Fruit fly (Drosophila melanogaster) whole organism, embryonic: Measurements from ENCODE around the gene Cerk.

Source experiments
- Adf1 ChIP-seq: fragments of 200-800 bp; sonication (Bioruptor generic); IDR thresholded peaks from 2 replicates; pipeline ENCODE4 v1.3.6; 2022; ENCODE audit warnings: missing biosample characterization, missing genetic modification characterization
- Asciz ChIP-seq: fragments of 200-800 bp; sonication (Bioruptor generic); optimal IDR thresholded peaks from 2 replicates; lab custom pipeline; 2017; ENCODE audit warnings: missing biosample characterization, mild to moderate bottlenecking, missing genetic modification characterization, missing genetic modification reagents
- CG11560 ChIP-seq: fragments of 200-800 bp; sonication (Bioruptor generic); IDR thresholded peaks from 3 replicates; pipeline ENCODE4 v1.3.6; 2022; ENCODE audit warnings: missing biosample characterization, missing genetic modification characterization
- CG12155 ChIP-seq: fragments of 200-800 bp; sonication (Bioruptor generic); optimal IDR thresholded peaks from 3 replicates; lab custom pipeline; 2016; ENCODE audit warnings: missing biosample characterization, missing genetic modification characterization
- CG12769 ChIP-seq: fragments of 200-800 bp; sonication (Bioruptor generic); optimal IDR thresholded peaks from 2 replicates; lab custom pipeline; 2019; ENCODE audit warnings: missing biosample characterization, mild to moderate bottlenecking, missing genetic modification characterization, moderate library complexity
- CG13424 ChIP-seq: fragments of 200-800 bp; sonication (Bioruptor generic); optimal IDR thresholded peaks from 2 replicates; lab custom pipeline; 2019; ENCODE audit warnings: missing biosample characterization, mild to moderate bottlenecking, missing genetic modification characterization, moderate library complexity
- CG17802 ChIP-seq: fragments of 200-800 bp; sonication (Bioruptor generic); optimal IDR thresholded peaks from 2 replicates; lab custom pipeline; 2018; ENCODE audit warnings: missing biosample characterization, mild to moderate bottlenecking, missing genetic modification characterization, moderate library complexity
- CG17829 ChIP-seq: fragments of 200-800 bp; optimal IDR thresholded peaks from 2 replicates; lab custom pipeline; 2019; ENCODE audit warnings: missing biosample characterization, mild to moderate bottlenecking, missing genetic modification characterization, moderate library complexity
- CG2116 ChIP-seq: fragments of 200-800 bp; sonication (Bioruptor generic); optimal IDR thresholded peaks from 3 replicates; lab custom pipeline; 2018; ENCODE audit warnings: missing biosample characterization, mild to moderate bottlenecking, missing genetic modification characterization
- CG2129 ChIP-seq: fragments of 200-800 bp; sonication (Bioruptor generic); IDR thresholded peaks from 2 replicates; pipeline ENCODE4 v1.3.6; 2022; ENCODE audit warnings: missing biosample characterization, missing genetic modification characterization; ENCODE audit not compliant: partially characterized antibody
- CG2678 ChIP-seq: fragments of 200-800 bp; sonication (Bioruptor generic); optimal IDR thresholded peaks from 3 replicates; lab custom pipeline; 2019; ENCODE audit warnings: missing biosample characterization, mild to moderate bottlenecking, missing genetic modification characterization, moderate library complexity
- CG31441 ChIP-seq: fragments of 200-800 bp; sonication (Bioruptor generic); IDR thresholded peaks from 2 replicates; pipeline ENCODE4 v1.3.6; 2022; ENCODE audit warnings: missing biosample characterization, missing genetic modification characterization
- CG4328 ChIP-seq: fragments of 200-800 bp; sonication (Bioruptor generic); optimal IDR thresholded peaks from 3 replicates; lab custom pipeline; 2017; ENCODE audit warnings: missing biosample characterization, missing genetic modification reagents, missing genetic modification characterization
- CG43689 ChIP-seq: fragments of 200-800 bp; sonication (Bioruptor generic); IDR thresholded peaks from 2 replicates; pipeline ENCODE4 v1.3.6; 2022; ENCODE audit warnings: missing biosample characterization, missing genetic modification characterization
- CG4404 ChIP-seq: fragments of 200-800 bp; sonication (Bioruptor generic); IDR thresholded peaks from 2 replicates; pipeline ENCODE4 v1.3.6; 2022; ENCODE audit warnings: missing biosample characterization, missing genetic modification characterization
- CG4854 ChIP-seq: fragments of 200-800 bp; sonication (Bioruptor generic); optimal IDR thresholded peaks from 2 replicates; lab custom pipeline; 2016; ENCODE audit warnings: missing biosample characterization, missing genetic modification characterization, inconsistent platforms
- CG6254 ChIP-seq: fragments of 200-800 bp; sonication (Bioruptor generic); optimal IDR thresholded peaks from 3 replicates; lab custom pipeline; 2017; ENCODE audit warnings: mild to moderate bottlenecking, missing biosample characterization, missing genetic modification reagents, missing genetic modification characterization
- CG7745 ChIP-seq: fragments of 200-800 bp; sonication (Bioruptor generic); optimal IDR thresholded peaks from 2 replicates; lab custom pipeline; 2018; ENCODE audit warnings: missing biosample characterization, mild to moderate bottlenecking, missing genetic modification characterization, moderate library complexity
- CG8359 ChIP-seq: fragments of 200-800 bp; sonication (Bioruptor generic); optimal IDR thresholded peaks from 2 replicates; lab custom pipeline; 2017; ENCODE audit warnings: missing biosample characterization, mild to moderate bottlenecking, missing genetic modification characterization, borderline replicate concordance
- CrebB ChIP-seq: fragments of 200-800 bp; sonication (Bioruptor generic); optimal IDR thresholded peaks from 3 replicates; lab custom pipeline; 2018; ENCODE audit warnings: missing biosample characterization, mild to moderate bottlenecking, missing genetic modification characterization
- Dad ChIP-seq: fragments of 200-800 bp; sonication (Bioruptor generic); optimal IDR thresholded peaks from 3 replicates; lab custom pipeline; 2016; ENCODE audit warnings: missing biosample characterization, missing genetic modification characterization
- Dip3 ChIP-seq: fragments of 200-800 bp; sonication (Bioruptor generic); optimal IDR thresholded peaks from 3 replicates; lab custom pipeline; 2016; ENCODE audit warnings: missing biosample characterization, missing genetic modification characterization
- Doc2 ChIP-seq: fragments of 200-800 bp; sonication (Bioruptor generic); IDR thresholded peaks from 2 replicates; pipeline ENCODE4 v1.3.6; 2022; ENCODE audit warnings: missing biosample characterization, missing genetic modification characterization
- HHEX ChIP-seq: fragments of 200-800 bp; sonication (Bioruptor generic); optimal IDR thresholded peaks from 3 replicates; lab custom pipeline; 2017; ENCODE audit warnings: missing biosample characterization, mild to moderate bottlenecking, missing genetic modification characterization, missing genetic modification reagents
- HLH4C ChIP-seq: fragments of 200-800 bp; sonication (Bioruptor generic); IDR thresholded peaks from 3 replicates; pipeline ENCODE4 v1.3.6; 2022; ENCODE audit warnings: missing biosample characterization, missing genetic modification characterization; ENCODE audit not compliant: partially characterized antibody
- Hr39 ChIP-seq: fragments of >200 bp; optimal IDR thresholded peaks from 2 replicates; lab custom pipeline; 2017
- Ptx1 ChIP-seq: fragments of 200-800 bp; sonication (Bioruptor generic); IDR thresholded peaks from 2 replicates; pipeline ENCODE4 v1.3.6; 2022; ENCODE audit warnings: missing biosample characterization, missing genetic modification characterization
- Spps ChIP-seq: fragments of 200-800 bp; sonication (Bioruptor generic); optimal IDR thresholded peaks from 2 replicates; lab custom pipeline; 2018; ENCODE audit warnings: missing biosample characterization, mild to moderate bottlenecking, missing genetic modification characterization
- Usf ChIP-seq: fragments of 200-800 bp; sonication (Bioruptor generic); optimal IDR thresholded peaks from 2 replicates; lab custom pipeline; 2017; ENCODE audit warnings: missing genotype, missing biosample characterization, missing genetic modification characterization
- ara ChIP-seq: fragments of 200-800 bp; sonication (Bioruptor generic); IDR thresholded peaks from 2 replicates; pipeline ENCODE4 v1.3.6; 2022; ENCODE audit warnings: missing biosample characterization, missing genetic modification characterization
- caup ChIP-seq: fragments of 200-800 bp; sonication (Bioruptor generic); optimal IDR thresholded peaks from 3 replicates; lab custom pipeline; 2017; ENCODE audit warnings: missing biosample characterization, mild to moderate bottlenecking, missing genetic modification characterization, moderate library complexity; ENCODE audit not compliant: severe bottlenecking
- chinmo ChIP-seq: fragments of 200-800 bp; sonication (Bioruptor generic); IDR thresholded peaks from 4 replicates; pipeline ENCODE4 v1.3.6; 2022; ENCODE audit warnings: missing biosample characterization, missing genetic modification characterization; ENCODE audit not compliant: partially characterized antibody
- chm ChIP-seq: fragments of 200-800 bp; sonication (Bioruptor generic); IDR thresholded peaks from 2 replicates; pipeline ENCODE4 v1.3.6; 2022; ENCODE audit warnings: missing biosample characterization, missing genetic modification characterization
- croc ChIP-seq: fragments of 200-800 bp; sonication (Bioruptor generic); conservative IDR thresholded peaks from 3 replicates; pipeline ENCODE4 v1.3.6; 2022; ENCODE audit warnings: missing biosample characterization, missing genetic modification characterization
- crp ChIP-seq, 2 experiments: fragments of 200-800 bp; sonication (Bioruptor generic); optimal IDR thresholded peaks; 2 replicates in 1 of 2; 3 replicates in 1 of 2; lab custom pipeline; 2017; ENCODE audit warnings: missing biosample characterization in 2 of 2, missing genetic modification characterization in 2 of 2, mild to moderate bottlenecking in 1 of 2, moderate library complexity in 1 of 2
- esg ChIP-seq: fragments of 200-800 bp; sonication (Bioruptor generic); conservative IDR thresholded peaks from 2 replicates; pipeline ENCODE4 v1.3.6; 2022; ENCODE audit warnings: missing biosample characterization, missing genetic modification characterization
- gt ChIP-seq: fragments of 200-800 bp; sonication (Bioruptor generic); IDR thresholded peaks from 2 replicates; pipeline ENCODE4 v1.3.6; 2022; ENCODE audit warnings: missing biosample characterization, missing genetic modification characterization
- jumu ChIP-seq: fragments of 200-800 bp; sonication (Bioruptor generic); optimal IDR thresholded peaks from 3 replicates; lab custom pipeline; 2016; ENCODE audit warnings: missing biosample characterization, missing genetic modification characterization
- kay ChIP-seq: fragments of 200-800 bp; sonication (Bioruptor generic); optimal IDR thresholded peaks from 2 replicates; lab custom pipeline; 2016; ENCODE audit warnings: missing biosample characterization, missing genetic modification characterization
- nau ChIP-seq: fragments of 200-800 bp; sonication (Bioruptor generic); optimal IDR thresholded peaks from 3 replicates; lab custom pipeline; 2017; ENCODE audit warnings: missing biosample characterization, mild to moderate bottlenecking, missing genetic modification characterization, missing genetic modification reagents
- pan ChIP-seq, 4 experiments: fragments of >200 bp in 3 of 4; fragments of 200-800 bp in 1 of 4; sonication (Bioruptor generic) in 1 of 4; optimal IDR thresholded peaks in 3 of 4; IDR thresholded peaks in 1 of 4; 2 replicates each; pipeline versions ENCODE4 v1.3.6 to Lab custom; 2017 to 2022; ENCODE audit warnings: missing biosample characterization in 2 of 4, missing genetic modification characterization in 2 of 4, mixed read lengths in 1 of 4
- pzg ChIP-seq: fragments of 200-800 bp; sonication (Bioruptor generic); optimal IDR thresholded peaks from 3 replicates; lab custom pipeline; 2018; ENCODE audit warnings: missing biosample characterization, mild to moderate bottlenecking, missing genetic modification characterization, moderate library complexity
- rib ChIP-seq: fragments of 200-800 bp; sonication (Bioruptor generic); IDR thresholded peaks from 2 replicates; pipeline ENCODE4 v1.3.6; 2022; ENCODE audit warnings: missing biosample characterization, missing genetic modification characterization
- row ChIP-seq: fragments of 200-800 bp; sonication (Bioruptor generic); IDR thresholded peaks from 3 replicates; pipeline ENCODE4 v1.3.6; 2022; ENCODE audit warnings: missing biosample characterization, missing genetic modification characterization
- slbo ChIP-seq: fragments of 200-800 bp; sonication (Bioruptor generic); IDR thresholded peaks from 2 replicates; pipeline ENCODE4 v1.3.6; 2022; ENCODE audit warnings: missing biosample characterization, missing genetic modification characterization
- tna ChIP-seq: fragments of 200-800 bp; sonication (Bioruptor generic); IDR thresholded peaks from 2 replicates; pipeline ENCODE4 v1.3.6; 2022; ENCODE audit warnings: missing biosample characterization, missing genetic modification characterization; ENCODE audit not compliant: partially characterized antibody
- ttk ChIP-seq: fragments of 200-800 bp; sonication (Bioruptor generic); IDR thresholded peaks from 2 replicates; pipeline ENCODE4 v2.1.2; 2022; ENCODE audit warnings: missing biosample characterization, missing genetic modification characterization
- unpg ChIP-seq: fragments of 200-800 bp; sonication (Bioruptor generic); optimal IDR thresholded peaks from 3 replicates; lab custom pipeline; 2018; ENCODE audit warnings: missing biosample characterization, mild to moderate bottlenecking, missing genetic modification characterization, moderate library complexity
- vfl ChIP-seq: fragments of 200-800 bp; sonication (Bioruptor generic); optimal IDR thresholded peaks from 2 replicates; lab custom pipeline; 2016; ENCODE audit warnings: missing biosample characterization, missing genetic modification characterization
- wor ChIP-seq: fragments of 200-800 bp; sonication (Bioruptor generic); IDR thresholded peaks from 2 replicates; pipeline ENCODE4 v1.3.6; 2022; ENCODE audit warnings: missing biosample characterization, missing genetic modification characterization
- zfh1 ChIP-seq: fragments of 200-800 bp; sonication (Bioruptor generic); IDR thresholded peaks from 3 replicates; pipeline ENCODE4 v1.3.6; 2022; ENCODE audit warnings: missing biosample characterization, missing genetic modification characterization

Gene Cerk

DNA sequence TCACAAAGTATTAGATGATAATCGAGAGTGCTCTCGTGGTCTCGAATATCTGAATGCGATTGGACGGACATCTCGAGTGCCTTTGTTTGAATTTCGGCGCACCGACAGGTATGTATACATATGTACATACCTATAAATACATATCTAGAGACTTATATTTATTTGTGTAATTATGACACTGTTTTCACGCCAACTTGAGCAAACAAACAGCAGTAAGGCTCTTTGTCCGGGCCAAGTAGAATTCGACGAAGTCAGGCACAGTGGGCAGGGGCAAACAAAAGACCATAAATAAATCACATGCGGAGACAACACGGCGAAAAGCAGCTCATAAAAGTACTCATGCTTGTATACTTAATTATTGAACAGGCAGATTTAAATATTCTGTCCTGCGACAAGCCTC lies 47.4 kb downstream of the Cerk start (continued):
- TF ChIP-seq caup (GFP tag; lab: Kevin White, UChicago) (peak; percentile 5), CG17829 (tag; lab: Kevin White, UChicago) (no peak), HLH4C (GFP tag; lab: Robert Waterston, UW) (no peak), Spps (tag; lab: Kevin White, UChicago) (no peak), HHEX (GFP tag; lab: Kevin White, UChicago) (peak; percentile 34), CG4854 (GFP tag; lab: Kevin White, UChicago) (no peak), CG12769 (tag; lab: Kevin White, UChicago) (peak; percentile 6), CG2116 (no peak), CG2129 (GFP tag; lab: Robert Waterston, UW) (no peak), Adf1 (GFP tag; lab: Robert Waterston, UW) (no peak), CG31441 (GFP tag; lab: Robert Waterston, UW) (no peak), CrebB (tag; lab: Kevin White, UChicago) (no peak), wor (no peak), Asciz (GFP tag; lab: Kevin White, UChicago) (no peak), rib (no peak), chinmo (GFP tag; lab: Robert Waterston, UW) (no peak), CG6254 (no peak), ttk (GFP tag; lab: Robert Waterston, UW) (no peak), Usf (no peak), zfh1 (GFP tag; lab: Robert Waterston, UW) (no peak), unpg (GFP tag; lab: Kevin White, UChicago) (peak; percentile 26), Doc2 (GFP tag; lab: Robert Waterston, UW) (no peak), CG11560 (no peak), CG43689 (no peak), kay (GFP tag; lab: Kevin White, UChicago) (no peak), CG4328 (GFP tag; lab: Kevin White, UChicago) (no peak), pan (optimal IDR thresholded peaks at IDR 0.05; lab: Kevin White, UChicago) (no peak), pan (GFP tag; optimal IDR thresholded peaks at IDR 0.05 in 1 of 2, IDR thresholded peaks at IDR 0.05 in 1 of 2) (no peak), CG4404 (GFP tag; lab: Robert Waterston, UW) (no peak), Dip3 (no peak), CG7745 (tag; lab: Kevin White, UChicago) (peak; percentile 35), chm (GFP tag; lab: Robert Waterston, UW) (no peak), pzg (GFP tag; lab: Kevin White, UChicago) (no peak), CG12155 (no peak), slbo (GFP tag; lab: Robert Waterston, UW) (no peak), CG13424 (tag; lab: Kevin White, UChicago) (no peak), tna (GFP tag; lab: Robert Waterston, UW) (no peak), Dad (GFP tag; lab: Kevin White, UChicago) (no peak), Ptx1 (no peak), croc (GFP tag; lab: Robert Waterston, UW) (no peak), esg (GFP tag; lab: Robert Waterston, UW) (no peak), gt (GFP tag; lab: Robert Waterston, UW) (no peak), CG8359 (GFP tag; lab: Kevin White, UChicago) (peak; percentile 35), CG17802 (no peak), jumu (no peak), crp (GFP tag; optimal IDR thresholded peaks at IDR 0.05; lab: Kevin White, UChicago) (no peak), row (GFP tag; lab: Robert Waterston, UW) (no peak), Hr39 (lab: Kevin White, UChicago) (no peak), ara (GFP tag; lab: Robert Waterston, UW) (no peak), nau (GFP tag; lab: Kevin White, UChicago) (no peak), CG2678 (peak; percentile 16), vfl (GFP tag; lab: Kevin White, UChicago) (no peak)
